Fruit fly (Drosophila melanogaster) whole organism, embryonic: ENCODE measurements around the gene CG14431.

ENCODE experiments used
- Antp ChIP-seq: fragments of 200-800 bp; sonication (Bioruptor generic); optimal IDR thresholded peaks from 3 replicates; lab custom pipeline; 2016; ENCODE audit warnings: missing biosample characterization, missing genetic modification characterization
- BEAF-32 ChIP-seq: fragments of 200-800 bp; sonication (Bioruptor generic); optimal IDR thresholded peaks from 3 replicates; lab custom pipeline; 2017; ENCODE audit warnings: missing biosample characterization, missing genetic modification characterization, mild to moderate bottlenecking, moderate library complexity, missing genetic modification reagents
- Bteb2 ChIP-seq: fragments of 200-800 bp; sonication (Bioruptor generic); optimal IDR thresholded peaks from 2 replicates; lab custom pipeline; 2016; ENCODE audit warnings: missing biosample characterization, missing genetic modification characterization
- CG10431 ChIP-seq: fragments of 200-800 bp; sonication (Bioruptor generic); optimal IDR thresholded peaks from 3 replicates; lab custom pipeline; 2018; ENCODE audit warnings: missing biosample characterization, mild to moderate bottlenecking, missing genetic modification characterization
- CG11560 ChIP-seq: fragments of 200-800 bp; sonication (Bioruptor generic); IDR thresholded peaks from 3 replicates; pipeline ENCODE4 v1.3.6; 2022; ENCODE audit warnings: missing biosample characterization, missing genetic modification characterization
- CG13296 ChIP-seq: fragments of 200-800 bp; sonication (Bioruptor generic); optimal IDR thresholded peaks from 3 replicates; lab custom pipeline; 2018; ENCODE audit warnings: missing biosample characterization, mild to moderate bottlenecking, missing genetic modification characterization
- CG14441 ChIP-seq: fragments of 200-800 bp; sonication (Bioruptor generic); IDR thresholded peaks from 2 replicates; pipeline ENCODE4 v1.3.6; 2022; ENCODE audit warnings: missing biosample characterization, missing genetic modification characterization
- CG14860 ChIP-seq: fragments of 200-800 bp; sonication (Bioruptor generic); IDR thresholded peaks from 3 replicates; pipeline ENCODE4 v1.3.6; 2022; ENCODE audit warnings: missing biosample characterization, missing genetic modification characterization; ENCODE audit not compliant: partially characterized antibody
- CG15601 ChIP-seq: fragments of 200-800 bp; sonication (Bioruptor generic); optimal IDR thresholded peaks from 3 replicates; lab custom pipeline; 2019; ENCODE audit warnings: missing biosample characterization, mild to moderate bottlenecking, missing genetic modification characterization, moderate library complexity
- CG16813 ChIP-seq: fragments of 200-800 bp; sonication (Bioruptor generic); IDR thresholded peaks from 3 replicates; pipeline ENCODE4 v1.3.6; 2022; ENCODE audit warnings: missing biosample characterization, missing genetic modification characterization; ENCODE audit not compliant: partially characterized antibody
- CG17328 ChIP-seq: fragments of 200-800 bp; sonication (Bioruptor generic); IDR thresholded peaks from 2 replicates; pipeline ENCODE4 v1.3.6; 2022; ENCODE audit warnings: missing biosample characterization, missing genetic modification characterization
- CG17802 ChIP-seq: fragments of 200-800 bp; sonication (Bioruptor generic); optimal IDR thresholded peaks from 2 replicates; lab custom pipeline; 2018; ENCODE audit warnings: missing biosample characterization, mild to moderate bottlenecking, missing genetic modification characterization, moderate library complexity
- CG2199 ChIP-seq: fragments of 200-800 bp; sonication (Bioruptor generic); IDR thresholded peaks from 3 replicates; pipeline ENCODE4 v1.3.6; 2022; ENCODE audit warnings: missing biosample characterization, missing genetic modification characterization
- CG30403 ChIP-seq: fragments of 200-800 bp; sonication (Bioruptor generic); optimal IDR thresholded peaks from 3 replicates; lab custom pipeline; 2016; ENCODE audit warnings: missing biosample characterization, missing genetic modification characterization
- CG31224 ChIP-seq: fragments of 200-800 bp; sonication (Bioruptor generic); IDR thresholded peaks from 2 replicates; pipeline ENCODE4 v1.3.6; 2022; ENCODE audit warnings: missing biosample characterization, missing genetic modification characterization
- CG42726 ChIP-seq: fragments of 200-800 bp; sonication (Bioruptor generic); IDR thresholded peaks from 2 replicates; pipeline ENCODE4 v1.3.6; 2022; ENCODE audit warnings: missing biosample characterization, missing genetic modification characterization; ENCODE audit not compliant: partially characterized antibody
- CG4617 ChIP-seq: fragments of 200-800 bp; sonication (Bioruptor generic); optimal IDR thresholded peaks from 3 replicates; lab custom pipeline; 2016; ENCODE audit warnings: missing biosample characterization, missing genetic modification characterization, borderline replicate concordance
- CG7357 ChIP-seq: fragments of 200-800 bp; sonication (Bioruptor generic); IDR thresholded peaks from 3 replicates; pipeline ENCODE4 v1.3.6; 2022; ENCODE audit warnings: missing biosample characterization, missing genetic modification characterization
- CG7556 ChIP-seq: fragments of 200-800 bp; sonication (Bioruptor generic); optimal IDR thresholded peaks from 2 replicates; lab custom pipeline; 2017; ENCODE audit warnings: missing biosample characterization, mild to moderate bottlenecking, missing genetic modification characterization
- CG7963 ChIP-seq: fragments of 200-800 bp; sonication (Bioruptor generic); IDR thresholded peaks from 3 replicates; pipeline ENCODE4 v1.3.6; 2022; ENCODE audit warnings: missing biosample characterization, missing genetic modification characterization; ENCODE audit not compliant: partially characterized antibody
- CkIIα-i1 ChIP-seq: fragments of 200-800 bp; sonication (Bioruptor generic); IDR thresholded peaks from 2 replicates; pipeline ENCODE4 v1.3.6; 2022; ENCODE audit warnings: missing biosample characterization, missing genetic modification characterization
- D ChIP-seq, 2 experiments: fragments of 200-800 bp in 1 of 2; fragments of >200 bp in 1 of 2; sonication (Bioruptor generic) in 1 of 2; optimal IDR thresholded peaks; 2 replicates in 1 of 2; 3 replicates in 1 of 2; lab custom pipeline; 2017; ENCODE audit warnings: mild to moderate bottlenecking in 1 of 2, missing biosample characterization in 1 of 2, missing genetic modification characterization in 1 of 2, missing genetic modification reagents in 1 of 2
- HLH3B ChIP-seq: fragments of 200-800 bp; sonication (Bioruptor generic); IDR thresholded peaks from 2 replicates; pipeline ENCODE4 v1.3.6; 2022; ENCODE audit warnings: missing biosample characterization, missing genetic modification characterization
- Hand ChIP-seq: fragments of 200-800 bp; sonication (Bioruptor generic); optimal IDR thresholded peaks from 2 replicates; lab custom pipeline; 2017; ENCODE audit warnings: mild to moderate bottlenecking, missing biosample characterization, missing genetic modification reagents, missing genetic modification characterization
- Nf-YB ChIP-seq: fragments of 200-800 bp; sonication (Bioruptor generic); optimal IDR thresholded peaks from 3 replicates; lab custom pipeline; 2019; ENCODE audit warnings: missing biosample characterization, mild to moderate bottlenecking, missing genetic modification characterization, moderate library complexity
- Rfx ChIP-seq: fragments of 200-800 bp; sonication (Bioruptor generic); IDR thresholded peaks from 2 replicates; pipeline ENCODE4 v1.3.6; 2022; ENCODE audit warnings: missing biosample characterization, missing genetic modification characterization
- Ssrp ChIP-seq: fragments of 200-800 bp; sonication (Bioruptor generic); optimal IDR thresholded peaks from 2 replicates; lab custom pipeline; 2018; ENCODE audit warnings: missing biosample characterization, mild to moderate bottlenecking, missing genetic modification characterization, moderate library complexity
- TFAM ChIP-seq: fragments of 200-800 bp; sonication (Bioruptor generic); optimal IDR thresholded peaks from 2 replicates; lab custom pipeline; 2017; ENCODE audit warnings: missing biosample characterization, missing genetic modification characterization, inconsistent platforms
- Xbp1 ChIP-seq: fragments of 200-800 bp; sonication (Bioruptor generic); optimal IDR thresholded peaks from 3 replicates; lab custom pipeline; 2016; ENCODE audit warnings: missing biosample characterization, mild to moderate bottlenecking, missing genetic modification characterization
- ash1 ChIP-seq: fragments of 200-800 bp; sonication (Bioruptor generic); optimal IDR thresholded peaks from 2 replicates; lab custom pipeline; 2018; ENCODE audit warnings: missing biosample characterization, mild to moderate bottlenecking, missing genetic modification characterization
- btn ChIP-seq: fragments of 200-800 bp; sonication (Bioruptor generic); optimal IDR thresholded peaks from 2 replicates; lab custom pipeline; 2016; ENCODE audit warnings: missing biosample characterization, missing genetic modification characterization
- cas ChIP-seq: fragments of 200-800 bp; sonication (Bioruptor generic); IDR thresholded peaks from 2 replicates; pipeline ENCODE4 v1.3.6; 2022; ENCODE audit warnings: missing biosample characterization, missing genetic modification characterization
- cg ChIP-seq: fragments of 200-800 bp; sonication (Bioruptor generic); optimal IDR thresholded peaks from 3 replicates; lab custom pipeline; 2019; ENCODE audit warnings: missing biosample characterization, mild to moderate bottlenecking, missing genetic modification characterization, moderate library complexity
- dysf ChIP-seq: fragments of 200-800 bp; sonication (Bioruptor generic); IDR thresholded peaks from 3 replicates; pipeline ENCODE4 v1.3.6; 2022; ENCODE audit warnings: missing biosample characterization, missing genetic modification characterization
- ewg ChIP-seq: fragments of 200-800 bp; sonication (Bioruptor generic); optimal IDR thresholded peaks from 3 replicates; lab custom pipeline; 2017; ENCODE audit warnings: mild to moderate bottlenecking, missing biosample characterization, missing genetic modification reagents, missing genetic modification characterization
- eyg ChIP-seq: fragments of 200-800 bp; sonication (Bioruptor generic); optimal IDR thresholded peaks from 3 replicates; lab custom pipeline; 2016; ENCODE audit warnings: missing biosample characterization, missing genetic modification characterization
- ham ChIP-seq: fragments of 200-800 bp; sonication (Bioruptor generic); IDR thresholded peaks from 2 replicates; pipeline ENCODE4 v1.3.6; 2022; ENCODE audit warnings: missing biosample characterization, missing genetic modification characterization
- knrl ChIP-seq: fragments of 200-800 bp; sonication (Bioruptor generic); IDR thresholded peaks from 3 replicates; pipeline ENCODE4 v1.3.6; 2022; ENCODE audit warnings: missing biosample characterization, missing genetic modification characterization; ENCODE audit not compliant: partially characterized antibody
- lilli ChIP-seq: fragments of 200-800 bp; sonication (Bioruptor generic); optimal IDR thresholded peaks from 3 replicates; lab custom pipeline; 2016; ENCODE audit warnings: missing biosample characterization, missing genetic modification characterization
- nerfin-1 ChIP-seq: fragments of 200-800 bp; sonication (Bioruptor generic); optimal IDR thresholded peaks from 3 replicates; lab custom pipeline; 2019; ENCODE audit warnings: missing biosample characterization, mild to moderate bottlenecking, missing genetic modification characterization, moderate library complexity
- onecut ChIP-seq: fragments of 200-800 bp; sonication (Bioruptor generic); IDR thresholded peaks from 2 replicates; pipeline ENCODE4 v1.3.6; 2022; ENCODE audit warnings: missing biosample characterization, missing genetic modification characterization
- otp ChIP-seq: fragments of 200-800 bp; sonication (Bioruptor generic); IDR thresholded peaks from 3 replicates; pipeline ENCODE4, ENCODE4 v1.3.6; 2022; ENCODE audit warnings: missing biosample characterization, missing genetic modification characterization
- pita ChIP-seq: fragments of 200-800 bp; sonication (Bioruptor generic); optimal IDR thresholded peaks from 2 replicates; lab custom pipeline; 2017; ENCODE audit warnings: missing biosample characterization, mild to moderate bottlenecking, missing genetic modification characterization
- pnt ChIP-seq: fragments of 200-800 bp; sonication (Bioruptor generic); optimal IDR thresholded peaks from 3 replicates; lab custom pipeline; 2016; ENCODE audit warnings: missing biosample characterization, missing genetic modification characterization
- sc ChIP-seq, 3 experiments: fragments of >200 bp in 2 of 3; fragments of 200-800 bp in 1 of 3; sonication (Bioruptor generic) in 1 of 3; optimal IDR thresholded peaks; 2 replicates in 2 of 3; 3 replicates in 1 of 3; lab custom pipeline; 2017; ENCODE audit warnings: mild to moderate bottlenecking in 1 of 3, missing biosample characterization in 1 of 3, missing genetic modification characterization in 1 of 3, missing genetic modification reagents in 1 of 3
- tin ChIP-seq: fragments of 200-800 bp; sonication (Bioruptor generic); optimal IDR thresholded peaks from 3 replicates; lab custom pipeline; 2016; ENCODE audit warnings: missing biosample characterization, missing genetic modification characterization
- tll ChIP-seq, 2 experiments: fragments of 200-800 bp in 1 of 2; fragments of >200 bp in 1 of 2; sonication (Bioruptor generic) in 1 of 2; optimal IDR thresholded peaks; 2 replicates each; lab custom pipeline; 2017 to 2019; ENCODE audit warnings: missing biosample characterization in 2 of 2, missing genetic modification characterization in 2 of 2, mild to moderate bottlenecking in 1 of 2, moderate library complexity in 1 of 2
- toy ChIP-seq: fragments of 200-800 bp; sonication (Bioruptor generic); IDR thresholded peaks from 2 replicates; pipeline ENCODE4 v1.3.6; 2022; ENCODE audit warnings: missing biosample characterization, missing genetic modification characterization
- usp ChIP-seq: fragments of >200 bp; optimal IDR thresholded peaks from 2 replicates; lab custom pipeline; 2017; ENCODE audit warnings: missing biosample characterization, missing genetic modification characterization

The CG14431 gene

dm6 chrX:6993753-6994152, 85.7 kb downstream of the CG14431 start (continued):
- TF ChIP-seq cg (no peak), lilli (GFP tag; lab: Kevin White, UChicago) (peak; percentile 75), CG17802 (peak; percentile 21), ash1 (GFP tag; lab: Kevin White, UChicago) (no peak), sc (optimal IDR thresholded peaks at IDR 0.05; lab: Kevin White, UChicago) (no peak), sc (GFP tag; optimal IDR thresholded peaks at IDR 0.05; lab: Kevin White, UChicago) (no peak), Nf-YB (GFP tag; lab: Kevin White, UChicago) (no peak), CG10431 (GFP tag; lab: Kevin White, UChicago) (no peak), Rfx (GFP tag; lab: Robert Waterston, UW) (peak; percentile 88), HLH3B (peak; percentile 80), CG42726 (GFP tag; lab: Robert Waterston, UW) (no peak), pnt (GFP tag; lab: Kevin White, UChicago) (peak; percentile 45), CG4617 (GFP tag; lab: Kevin White, UChicago) (peak; percentile 39), CG17328 (GFP tag; lab: Robert Waterston, UW) (peak; percentile 77), CG7357 (peak; percentile 63; the same call in 1 of the 3 replicates), ham (GFP tag; lab: Robert Waterston, UW) (no peak), nerfin-1 (tag; lab: Kevin White, UChicago) (peak; percentile 22), toy (GFP tag; lab: Robert Waterston, UW) (no peak), CG16813 (GFP tag; lab: Robert Waterston, UW) (no peak), Antp (GFP tag; lab: Kevin White, UChicago) (peak; percentile 68), BEAF-32 (no peak), knrl (GFP tag; lab: Robert Waterston, UW) (no peak), CG30403 (GFP tag; lab: Kevin White, UChicago) (peak; percentile 80), pita (GFP tag; lab: Kevin White, UChicago) (no peak), TFAM (GFP tag; lab: Kevin White, UChicago) (no peak), tll (GFP tag; optimal IDR thresholded peaks at IDR 0.05; lab: Kevin White, UChicago) (no peak), CG15601 (tag; lab: Kevin White, UChicago) (peak; percentile 44), ewg (GFP tag; lab: Kevin White, UChicago) (peak; percentile 46), cas (GFP tag; lab: Robert Waterston, UW) (peak; percentile 67), tin (GFP tag; lab: Kevin White, UChicago) (peak; percentile 55), usp (GFP tag; lab: Kevin White, UChicago) (no peak), CG2199 (GFP tag; lab: Robert Waterston, UW) (peak; percentile 57; the same call in 1 of the 3 replicates), CG14860 (no peak), CG7556 (GFP tag; lab: Kevin White, UChicago) (peak; percentile 62), Bteb2 (GFP tag; lab: Kevin White, UChicago) (peak; percentile 42), Xbp1 (GFP tag; lab: Kevin White, UChicago) (peak; percentile 74), Hand (GFP tag; lab: Kevin White, UChicago) (peak; percentile 23), D (optimal IDR thresholded peaks at IDR 0.05; lab: Kevin White, UChicago) (no peak), D (GFP tag; optimal IDR thresholded peaks at IDR 0.05; lab: Kevin White, UChicago) (peak; percentile 41), Ssrp (peak; percentile 31), CG14441 (peak; percentile 91), btn (GFP tag; lab: Kevin White, UChicago) (peak; percentile 35), otp (GFP tag; lab: Robert Waterston, UW) (peak; percentile 82; the same call in 2 of the 3 replicates), CG11560 (tag; lab: Robert Waterston, UW) (peak; percentile 61; the same call in 1 of the 3 replicates), CG31224 (peak; percentile 69), dysf (peak; percentile 88), onecut (GFP tag; lab: Robert Waterston, UW) (peak; percentile 21; the same call in 1 of the 2 replicates), CG13296 (GFP tag; lab: Kevin White, UChicago) (peak; percentile 35), eyg (GFP tag; lab: Kevin White, UChicago) (peak; percentile 47), CG7963 (GFP tag; lab: Robert Waterston, UW) (no peak), CkIIα-i1 (no peak)
